Worm (Caenorhabditis elegans) whole organism, L4 larva: ENCODE results near the gene H06I04.6.
A peak's percentile ranks its signal among the peaks of the same experiment; 100 is the strongest.

Source experiments
- D1046.2 ChIP-seq: fragments of 200-800 bp; sonication (Bioruptor generic); IDR thresholded peaks from 2 replicates; pipeline ENCODE4 v1.3.6; 2022; ENCODE audit warnings: missing genetic modification characterization, missing compliant biosample characterization
- Y105C5A.15 ChIP-seq: fragments of 200-800 bp; sonication (Bioruptor generic); IDR thresholded peaks from 2 replicates; pipeline ENCODE4 v1.3.6; 2022; ENCODE audit warnings: missing genetic modification characterization, missing compliant biosample characterization
- Y48G9A.11 ChIP-seq: fragments of 200-800 bp; sonication (Bioruptor generic); IDR thresholded peaks from 2 replicates; pipeline ENCODE4 v1.3.6; 2022; ENCODE audit warnings: missing genetic modification reagents, missing genetic modification characterization, missing compliant biosample characterization
- ZK546.5 ChIP-seq, 2 experiments: sonication (generic microtip); optimal IDR thresholded peaks; 2 replicates each; lab custom pipeline; 2017; ENCODE audit warnings: missing biosample characterization in 2 of 2, missing genetic modification characterization in 2 of 2
- aha-1 ChIP-seq: fragments of 150-350 bp; peaks from one replicate; lab custom pipeline; 2014; ENCODE audit warnings: missing biosample characterization, missing genetic modification characterization
- aly-2 ChIP-seq: sonication (generic microtip); optimal IDR thresholded peaks from 2 replicates; lab custom pipeline; 2018; ENCODE audit warnings: missing biosample characterization, missing genetic modification characterization
- ceh-20 ChIP-seq: fragments of 200-800 bp; sonication (Bioruptor generic); IDR thresholded peaks from 2 replicates; pipeline ENCODE4 v1.3.6; 2022; ENCODE audit warnings: missing genetic modification reagents, missing genetic modification characterization, missing compliant biosample characterization
- ceh-44 ChIP-seq: fragments of 200-800 bp; sonication (Bioruptor generic); IDR thresholded peaks from 2 replicates; pipeline ENCODE4 v1.3.6; 2022; ENCODE audit warnings: missing genetic modification reagents, missing genetic modification characterization, missing compliant biosample characterization
- ceh-62 ChIP-seq: sonication (generic microtip); optimal IDR thresholded peaks from 2 replicates; lab custom pipeline; 2017; ENCODE audit warnings: missing biosample characterization, missing genetic modification characterization
- ctbp-1 ChIP-seq: fragments of 200-800 bp; sonication (Bioruptor generic); IDR thresholded peaks from 2 replicates; pipeline ENCODE4 v1.3.6; 2022; ENCODE audit warnings: missing genetic modification reagents, missing genetic modification characterization, missing compliant biosample characterization
- daf-16 ChIP-seq, 3 experiments: sonication (generic microtip); optimal IDR thresholded peaks; 2 replicates each; lab custom pipeline; 2016 to 2017; ENCODE audit warnings: missing genetic modification characterization in 3 of 3, missing genetic modification reagents in 3 of 3, mild to moderate bottlenecking in 2 of 3, missing compliant biosample characterization in 2 of 3, missing biosample characterization in 1 of 3, moderate library complexity in 1 of 3
- daf-8 ChIP-seq: fragments of 200-800 bp; sonication (Bioruptor generic); IDR thresholded peaks from 2 replicates; pipeline ENCODE4 v1.3.6; 2022; ENCODE audit warnings: missing genetic modification characterization, missing compliant biosample characterization
- dmd-6 ChIP-seq: fragments of 200-800 bp; sonication (Bioruptor generic); IDR thresholded peaks from 2 replicates; pipeline ENCODE4 v1.3.6; 2022; ENCODE audit warnings: missing genetic modification reagents, missing genetic modification characterization, missing compliant biosample characterization
- dpl-1 ChIP-seq: fragments of 150-350 bp; optimal IDR thresholded peaks from 2 replicates; lab custom pipeline; 2014; ENCODE audit warnings: missing biosample characterization, missing genetic modification reagents, missing genetic modification characterization
- dve-1 ChIP-seq: sonication (generic microtip); optimal IDR thresholded peaks from 2 replicates; lab custom pipeline; 2017; ENCODE audit warnings: antibody characterized with exemption, mild to moderate bottlenecking, missing genetic modification characterization, missing compliant biosample characterization; ENCODE audit not compliant: insufficient read depth
- gei-8 ChIP-seq: fragments of 200-800 bp; sonication (Bioruptor generic); optimal IDR thresholded peaks from 2 replicates; lab custom pipeline; 2018; ENCODE audit warnings: mild to moderate bottlenecking, missing genetic modification characterization, missing compliant biosample characterization
- hif-1 ChIP-seq, 2 experiments: sonication (generic microtip); optimal IDR thresholded peaks; 2 replicates each; lab custom pipeline; 2016 to 2017; ENCODE audit warnings: missing compliant biosample characterization in 2 of 2, missing genetic modification characterization in 2 of 2, missing genetic modification reagents in 2 of 2, missing genotype in 2 of 2, mild to moderate bottlenecking in 1 of 2
- hlh-11 ChIP-seq: fragments of 200-800 bp; sonication (Bioruptor generic); optimal IDR thresholded peaks from 2 replicates; lab custom pipeline; 2018; ENCODE audit warnings: mild to moderate bottlenecking, missing genetic modification characterization, missing compliant biosample characterization
- hlh-30 ChIP-seq: sonication (generic microtip); optimal IDR thresholded peaks from 2 replicates; lab custom pipeline; 2017; ENCODE audit warnings: antibody characterized with exemption, mild to moderate bottlenecking, missing genetic modification characterization, missing compliant biosample characterization; ENCODE audit not compliant: insufficient read depth
- lim-7 ChIP-seq: fragments of 200-800 bp; sonication (Bioruptor generic); IDR thresholded peaks from 2 replicates; pipeline ENCODE4 v1.3.6; 2022; ENCODE audit warnings: missing genetic modification characterization, missing compliant biosample characterization
- lin-13 ChIP-seq: fragments of 150-350 bp; optimal IDR thresholded peaks from 2 replicates; lab custom pipeline; 2014; ENCODE audit warnings: missing biosample characterization, missing genetic modification reagents, missing genetic modification characterization
- lin-29 ChIP-seq: fragments of 200-800 bp; sonication (Bioruptor generic); IDR thresholded peaks from 2 replicates; pipeline ENCODE4 v1.3.6; 2022; ENCODE audit warnings: missing genetic modification reagents, missing genetic modification characterization, missing compliant biosample characterization
- lin-38 ChIP-seq: fragments of 200-800 bp; sonication (Bioruptor generic); IDR thresholded peaks from 2 replicates; pipeline ENCODE4 v1.3.6; 2022; ENCODE audit warnings: missing genetic modification reagents, missing genetic modification characterization, missing compliant biosample characterization
- lin-39 ChIP-seq: fragments of 150-350 bp; optimal IDR thresholded peaks from 2 replicates; lab custom pipeline; 2014; ENCODE audit warnings: missing biosample characterization, missing genetic modification reagents, missing genetic modification characterization
- lsy-2 ChIP-seq, 2 experiments: fragments of 150-350 bp in 1 of 2; sonication (generic microtip) in 1 of 2; optimal IDR thresholded peaks; 2 replicates each; lab custom pipeline; 2014 to 2017; ENCODE audit warnings: missing biosample characterization in 2 of 2, missing genetic modification characterization in 2 of 2
- mdl-1 ChIP-seq, 2 experiments: fragments of 150-350 bp in 1 of 2; sonication (generic microtip) in 1 of 2; optimal IDR thresholded peaks; 2 replicates each; lab custom pipeline; 2014 to 2017; ENCODE audit warnings: missing biosample characterization in 2 of 2, missing genetic modification characterization in 2 of 2
- mep-1 ChIP-seq: fragments of 150-350 bp; sonication (generic microtip); optimal IDR thresholded peaks from 3 replicates; lab custom pipeline; 2014; ENCODE audit warnings: missing biosample characterization, missing genetic modification characterization
- mxl-3 ChIP-seq: fragments of 200-800 bp; sonication (Bioruptor generic); optimal IDR thresholded peaks from 2 replicates; lab custom pipeline; 2018; ENCODE audit warnings: mild to moderate bottlenecking, missing genetic modification characterization, missing compliant biosample characterization
- nhr-10 ChIP-seq: fragments of 150-350 bp; optimal IDR thresholded peaks from 2 replicates; lab custom pipeline; 2014; ENCODE audit warnings: missing biosample characterization, missing genetic modification characterization
- nhr-102 ChIP-seq: sonication (generic microtip); optimal IDR thresholded peaks from 2 replicates; lab custom pipeline; 2016; ENCODE audit warnings: mild to moderate bottlenecking, missing genetic modification characterization, moderate library complexity, missing compliant biosample characterization
- nhr-11 ChIP-seq: fragments of 150-350 bp; optimal IDR thresholded peaks from 2 replicates; lab custom pipeline; 2014; ENCODE audit warnings: missing biosample characterization, missing genetic modification characterization
- nhr-111 ChIP-seq: fragments of 200-800 bp; sonication (Bioruptor generic); optimal IDR thresholded peaks from 2 replicates; lab custom pipeline; 2018; ENCODE audit warnings: mild to moderate bottlenecking, missing genetic modification characterization, missing compliant biosample characterization
- nhr-25 ChIP-seq: sonication (generic microtip); optimal IDR thresholded peaks from 2 replicates; lab custom pipeline; 2017; ENCODE audit warnings: missing genetic modification characterization, mild to moderate bottlenecking, missing compliant biosample characterization, antibody characterized with exemption, moderate library complexity, borderline replicate concordance; ENCODE audit not compliant: insufficient read depth
- nhr-28 ChIP-seq: fragments of 150-350 bp; optimal IDR thresholded peaks from 2 replicates; lab custom pipeline; 2014; ENCODE audit warnings: missing biosample characterization, missing genetic modification characterization
- nhr-77 ChIP-seq: fragments of 150-350 bp; optimal IDR thresholded peaks from 2 replicates; lab custom pipeline; 2014; ENCODE audit warnings: missing biosample characterization, missing genetic modification characterization
- pha-4 ChIP-seq, 2 experiments: fragments of 150-350 bp in 1 of 2; fragments of 200-800 bp in 1 of 2; sonication (Bioruptor generic) in 1 of 2; IDR thresholded peaks in 1 of 2; optimal IDR thresholded peaks in 1 of 2; 2 replicates each; pipeline versions ENCODE4 v1.3.6 to Lab custom; 2014 to 2022; ENCODE audit warnings: missing genetic modification characterization in 2 of 2, missing genetic modification reagents in 2 of 2, missing biosample characterization in 1 of 2, missing compliant biosample characterization in 1 of 2
- php-3 ChIP-seq: fragments of 200-800 bp; sonication (Bioruptor generic); IDR thresholded peaks from 2 replicates; pipeline ENCODE4 v1.3.6; 2022; ENCODE audit warnings: missing genetic modification reagents, missing genetic modification characterization, missing compliant biosample characterization
- set-16 ChIP-seq: fragments of 200-800 bp; sonication (Bioruptor generic); IDR thresholded peaks from 2 replicates; pipeline ENCODE4 v1.3.6; 2022; ENCODE audit warnings: missing genetic modification reagents, missing genetic modification characterization, missing compliant biosample characterization
- snpc-4 ChIP-seq: fragments of 150-350 bp; optimal IDR thresholded peaks from 2 replicates; lab custom pipeline; 2014; ENCODE audit warnings: missing biosample characterization, missing genetic modification characterization
- tag-97 ChIP-seq: fragments of 200-800 bp; sonication (Bioruptor generic); IDR thresholded peaks from 2 replicates; pipeline ENCODE4 v1.3.6; 2022; ENCODE audit warnings: missing genetic modification characterization, missing compliant biosample characterization
- unc-130 ChIP-seq: sonication (generic microtip); optimal IDR thresholded peaks from 2 replicates; lab custom pipeline; 2016; ENCODE audit warnings: missing genetic modification reagents, missing genetic modification characterization, missing compliant biosample characterization
- unc-62 ChIP-seq, 3 experiments: fragments of 150-350 bp in 1 of 3; sonication (generic microtip); optimal IDR thresholded peaks in 2 of 3; peaks in 1 of 3; 1 replicate in 1 of 3; 2 replicates in 2 of 3; lab custom pipeline; 2014 to 2017; ENCODE audit warnings: missing biosample characterization in 3 of 3, missing genetic modification characterization in 3 of 3, missing genetic modification reagents in 3 of 3, missing genotype in 1 of 3

H06I04.6 gene

DNA sequence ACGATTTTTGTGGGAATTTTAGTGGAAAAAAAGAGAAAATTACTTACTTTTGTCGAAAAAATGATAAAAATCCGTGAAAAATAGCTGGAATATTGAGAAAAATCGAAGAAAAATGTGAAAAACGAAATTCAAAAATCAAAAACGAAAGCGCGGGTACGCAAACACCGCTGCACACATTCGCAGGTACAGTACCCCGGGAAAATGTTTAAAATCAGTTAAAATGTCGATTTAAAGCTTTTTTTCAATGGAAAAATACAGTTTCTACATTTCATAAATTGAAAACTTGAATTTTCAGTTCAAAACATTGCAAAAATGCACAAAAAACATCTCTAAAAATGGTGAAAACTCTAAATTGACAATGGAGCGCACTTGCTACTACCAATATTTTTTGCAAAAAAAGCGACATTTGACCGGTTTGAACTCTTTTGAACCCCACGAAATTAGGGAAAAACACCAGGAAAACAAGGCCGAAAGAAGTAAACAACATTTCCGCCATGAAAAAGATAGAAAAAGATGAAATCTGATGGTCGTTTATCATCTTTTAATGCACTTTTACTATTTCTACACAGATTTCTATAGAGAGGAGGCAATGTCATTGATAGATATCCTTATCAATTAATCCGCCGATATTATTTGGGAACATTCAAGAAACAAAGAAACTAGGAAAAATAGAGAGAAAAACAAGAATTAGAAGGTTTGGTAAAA, 23.3 kb downstream of the H06I04.6 start, which contains the start of gene daf-2:
daf-2 (minus strand) TSS at position 112 of the 705 bp plus-strand sequence.
- TF ChIP-seq D1046.2 (GFP tag; lab: Robert Waterston, UW) (no peak), unc-130 (GFP tag; lab: Kevin White, UChicago) (peak; percentile 10), nhr-28 (tag; lab: Kevin White, UChicago) (peak; percentile 4), lin-38 (peak; percentile 73), unc-62 (GFP tag; optimal IDR thresholded peaks at IDR 0.05 in 1 of 2; lab: Kevin White, UChicago) (peak in 1 of 2 experiments; percentile 3), unc-62 (tag; optimal IDR thresholded peaks at IDR 0.05; lab: Kevin White, UChicago) (no peak), nhr-10 (tag; lab: Kevin White, UChicago) (no peak)
- TF ChIP-seq, all 104 proteins: peak for 4

DNA sequence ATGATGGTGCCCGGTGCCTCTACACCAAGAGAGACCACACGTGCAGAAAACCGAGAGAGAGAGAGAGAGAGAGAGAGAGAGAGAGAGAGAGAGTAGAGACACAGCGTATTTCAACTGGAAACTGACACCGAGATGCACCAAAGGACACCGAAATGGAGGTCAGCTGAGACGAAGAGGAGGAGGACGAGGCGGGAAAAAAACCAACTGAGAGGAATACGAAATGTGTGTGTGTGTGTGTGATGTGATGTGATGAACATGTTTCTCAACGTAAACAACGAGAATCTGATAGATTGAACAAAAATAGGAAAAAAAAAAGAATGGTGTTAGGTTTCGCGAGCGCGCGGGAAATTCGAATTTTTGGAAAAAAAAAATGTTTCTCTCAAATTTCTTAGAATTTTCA, 26.8 kb downstream of the H06I04.6 start:
- TF ChIP-seq mxl-3 (GFP tag; lab: Kevin White, UChicago) = peak; percentile 52
- TF ChIP-seq dmd-6 (GFP tag; lab: Robert Waterston, UW) = peak; percentile 49
- no peak for TF ChIP-seq lim-7 (GFP tag; lab: Robert Waterston, UW)
- no peak for TF ChIP-seq ceh-20 (GFP tag; lab: Robert Waterston, UW)
- no peak for TF ChIP-seq gei-8 (GFP tag; lab: Kevin White, UChicago)
- TF ChIP-seq dpl-1 (GFP tag; lab: Kevin White, UChicago) = peak; percentile 54
- peak; percentile 33 to 91 for TF ChIP-seq mdl-1 (tag; optimal IDR thresholded peaks at IDR 0.05; lab: Kevin White, UChicago)
- peak; percentile 95 for TF ChIP-seq hlh-30 (tag; lab: Kevin White, UChicago)
- peak in 1 of 2 experiments; percentile 99 for TF ChIP-seq unc-62 (GFP tag; optimal IDR thresholded peaks at IDR 0.05 in 1 of 2; lab: Kevin White, UChicago)
- TF ChIP-seq unc-62 (tag; optimal IDR thresholded peaks at IDR 0.05; lab: Kevin White, UChicago) = no peak
- TF ChIP-seq snpc-4 (tag; lab: Kevin White, UChicago) = no peak
- TF ChIP-seq nhr-11 (tag; lab: Kevin White, UChicago) = peak; percentile 55
- peak in 1 of 2 experiments; percentile 36 for TF ChIP-seq hif-1 (tag; optimal IDR thresholded peaks at IDR 0.05; lab: Kevin White, UChicago)
- TF ChIP-seq php-3 (GFP tag; lab: Robert Waterston, UW) = no peak
- no peak for TF ChIP-seq lin-39 (tag; lab: Kevin White, UChicago)
- peak; percentile 56 for TF ChIP-seq nhr-77 (tag; lab: Kevin White, UChicago)
- TF ChIP-seq Y105C5A.15 (GFP tag; lab: Robert Waterston, UW) = no peak
- no peak for TF ChIP-seq tag-97 (GFP tag; lab: Robert Waterston, UW)
- TF ChIP-seq aly-2 (tag; lab: Kevin White, UChicago) = no peak
- no peak for TF ChIP-seq nhr-111 (GFP tag; lab: Kevin White, UChicago)
- TF ChIP-seq hlh-11 = peak; percentile 78
- TF ChIP-seq lin-13 = peak; percentile 42
- TF ChIP-seq aha-1 (tag; lab: Kevin White, UChicago) = peak; percentile 98
- no peak for TF ChIP-seq nhr-102 (tag; lab: Kevin White, UChicago)
- TF ChIP-seq daf-16 (GFP tag; optimal IDR thresholded peaks at IDR 0.05; lab: Kevin White, UChicago) = no peak
- TF ChIP-seq daf-16 (tag; optimal IDR thresholded peaks at IDR 0.05; lab: Kevin White, UChicago) = peak; percentile 65
- TF ChIP-seq ZK546.5 (tag; optimal IDR thresholded peaks at IDR 0.05; lab: Kevin White, UChicago) = no peak
- peak; percentile 55 for TF ChIP-seq nhr-25 (tag; lab: Kevin White, UChicago)
- TF ChIP-seq mep-1 = peak; percentile 81
- peak in 1 of 2 experiments; percentile 67 for TF ChIP-seq lsy-2 (tag; optimal IDR thresholded peaks at IDR 0.05; lab: Kevin White, UChicago)
- TF ChIP-seq set-16 (GFP tag; lab: Robert Waterston, UW) = peak; percentile 58
- no peak for TF ChIP-seq ceh-62 (tag; lab: Kevin White, UChicago)
- TF ChIP-seq nhr-28 (tag; lab: Kevin White, UChicago) = peak; percentile 84
- TF ChIP-seq daf-8 (GFP tag; lab: Robert Waterston, UW) = no peak
- no peak for TF ChIP-seq ctbp-1 (GFP tag; lab: Robert Waterston, UW)
- no peak for TF ChIP-seq pha-4 (GFP tag; IDR thresholded peaks at IDR 0.05; lab: Robert Waterston, UW)
- peak; percentile 31 for TF ChIP-seq pha-4 (tag; optimal IDR thresholded peaks at IDR 0.05; lab: Kevin White, UChicago)
- TF ChIP-seq ceh-44 (GFP tag; lab: Robert Waterston, UW) = no peak
- TF ChIP-seq dve-1 (tag; lab: Kevin White, UChicago) = peak; percentile 45
- no peak for TF ChIP-seq Y48G9A.11 (GFP tag; lab: Robert Waterston, UW)
- no peak for TF ChIP-seq lin-29 (GFP tag; lab: Robert Waterston, UW)
